Worm (Caenorhabditis elegans) whole organism, midembryonic: ENCODE measurements around the gene C05C9.2.

Experiments used
- cog-1 ChIP-seq: sonication (generic microtip); optimal IDR thresholded peaks from 2 replicates; lab custom pipeline; 2016; ENCODE audit warnings: missing genetic modification characterization, missing compliant biosample characterization
- flt-1 ChIP-seq: fragments of 200-800 bp; sonication (Bioruptor generic); IDR thresholded peaks from 2 replicates; pipeline ENCODE4 v1.3.6; 2022; ENCODE audit warnings: missing genetic modification characterization, missing compliant biosample characterization
- klf-2 ChIP-seq: fragments of 200-800 bp; sonication (Bioruptor generic); conservative IDR thresholded peaks from 2 replicates; pipeline ENCODE4 v1.3.6; 2022; ENCODE audit warnings: missing genetic modification reagents, missing genetic modification characterization, missing compliant biosample characterization
- med-1 ChIP-seq: sonication (generic microtip); optimal IDR thresholded peaks from 2 replicates; lab custom pipeline; 2017; ENCODE audit warnings: missing genetic modification characterization, mild to moderate bottlenecking, missing compliant biosample characterization, antibody characterized with exemption, missing genetic modification reagents; ENCODE audit not compliant: insufficient read depth
- ref-1 ChIP-seq: fragments of 200-800 bp; sonication (Bioruptor generic); conservative IDR thresholded peaks from 2 replicates; pipeline ENCODE4 v1.3.6; 2022; ENCODE audit warnings: missing genetic modification reagents, missing genetic modification characterization, missing compliant biosample characterization
- tab-1 ChIP-seq: fragments of 200-800 bp; sonication (Bioruptor generic); IDR thresholded peaks from 2 replicates; pipeline ENCODE4 v1.3.6; 2022; ENCODE audit warnings: missing genetic modification characterization, missing compliant biosample characterization
- ztf-23 ChIP-seq: fragments of 200-800 bp; sonication (Bioruptor generic); IDR thresholded peaks from 2 replicates; pipeline ENCODE4 v1.3.6; 2022; ENCODE audit warnings: missing genetic modification reagents, missing genetic modification characterization, missing compliant biosample characterization

- TF ChIP-seq flt-1, result no peak
- TF ChIP-seq cog-1, result no peak
- no peak for TF ChIP-seq tab-1 (GFP tag; lab: Robert Waterston, UW)
- no peak for TF ChIP-seq med-1 (GFP tag; lab: Kevin White, UChicago)
- no peak for TF ChIP-seq ztf-23 (GFP tag; lab: Robert Waterston, UW)
- no peak for TF ChIP-seq ref-1 (GFP tag; lab: Robert Waterston, UW)
- no peak for TF ChIP-seq klf-2 (GFP tag; lab: Robert Waterston, UW)
Measured at ce11 chrX:11196741-11197140, 43.9 kb downstream of the C05C9.2 start, which contains the start of gene C34F6.1.
